Fruit fly (Drosophila melanogaster): Measurements from ENCODE around the gene CG6959.
A peak's percentile ranks its signal among the peaks of the same experiment; 100 is the strongest.

Gene CG6959

DNA sequence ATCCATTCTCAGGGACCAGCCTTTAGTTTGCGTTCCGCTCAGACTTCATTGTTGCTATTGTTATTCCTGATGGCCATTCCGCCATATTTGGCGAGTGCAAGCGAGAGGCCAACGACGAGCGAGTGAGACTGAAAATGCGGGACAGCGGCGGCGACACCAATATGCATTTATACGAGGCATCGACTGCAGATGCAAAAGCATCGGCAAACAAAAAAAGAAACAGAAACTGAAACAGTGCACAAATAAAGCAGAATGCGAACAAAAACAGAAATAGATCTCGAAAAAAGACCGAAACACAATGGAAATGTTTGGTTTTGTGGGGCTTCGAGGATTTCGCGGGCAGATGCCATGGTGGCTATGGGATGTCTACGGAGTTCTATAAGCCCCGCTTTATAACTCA, 10.2 kb downstream of the CG6959 start:
- TF ChIP-seq Eip75B (GFP tag; optimal IDR thresholded peaks at IDR 0.05): no peak
- TF ChIP-seq CG9139 (GFP tag; optimal IDR thresholded peaks at IDR 0.05): peak; percentile 73
- peak; percentile 39; the same call in 1 of the 3 replicates for TF ChIP-seq eg (GFP tag; IDR thresholded peaks at IDR 0.05)
- no peak for TF ChIP-seq CG31627 (GFP tag; optimal IDR thresholded peaks at IDR 0.05)
- peak; percentile 45 for TF ChIP-seq spab (GFP tag; optimal IDR thresholded peaks at IDR 0.05)
- TF ChIP-seq dsx (GFP tag; optimal IDR thresholded peaks at IDR 0.05; ENCODE audit: poor library complexity, severe bottlenecking): peak; percentile 90
- TF ChIP-seq dac (GFP tag; optimal IDR thresholded peaks at IDR 0.05): no peak
- peak; percentile 67 for TF ChIP-seq CG1621 (tag; optimal IDR thresholded peaks at IDR 0.05)
- TF ChIP-seq CG6163 (GFP tag; IDR thresholded peaks at IDR 0.05): peak; percentile 82
- peak; percentile 40 for TF ChIP-seq CG6854 (GFP tag; optimal IDR thresholded peaks at IDR 0.05)
- peak; percentile 60 for TF ChIP-seq CG6808 (GFP tag; optimal IDR thresholded peaks at IDR 0.05)
- TF ChIP-seq net (GFP tag; optimal IDR thresholded peaks at IDR 0.05): peak; percentile 9
- TF ChIP-seq Sox102F (GFP tag; optimal IDR thresholded peaks at IDR 0.05): peak; percentile 27
- peak; percentile 37 for TF ChIP-seq Ets96B (tag; optimal IDR thresholded peaks at IDR 0.05)
- peak; percentile 79 to 80 for TF ChIP-seq ss (GFP tag; optimal IDR thresholded peaks at IDR 0.05)
- TF ChIP-seq CG8119 (GFP tag; IDR thresholded peaks at IDR 0.05): 0 out of 3 replicates have a peak, but pooled peaks have one; percentile 34
- no peak for TF ChIP-seq CG11902 (GFP tag; optimal IDR thresholded peaks at IDR 0.05)

- TF ChIP-seq Blimp-1 (GFP tag; optimal IDR thresholded peaks at IDR 0.05): peak; percentile 58
- peak; percentile 41 for TF ChIP-seq Eip78C (GFP tag)
- TF ChIP-seq CG6163 (GFP tag; IDR thresholded peaks at IDR 0.05): 0 out of 3 replicates have a peak, but pooled peaks have one; percentile 13
- TF ChIP-seq Smox (GFP tag; optimal IDR thresholded peaks at IDR 0.05): no peak
- TF ChIP-seq Hr38 (GFP tag; optimal IDR thresholded peaks at IDR 0.05): no peak
Measured at dm6 chr3R:11856295-11856694, 13.0 kb downstream of the CG6959 start.

DNA sequence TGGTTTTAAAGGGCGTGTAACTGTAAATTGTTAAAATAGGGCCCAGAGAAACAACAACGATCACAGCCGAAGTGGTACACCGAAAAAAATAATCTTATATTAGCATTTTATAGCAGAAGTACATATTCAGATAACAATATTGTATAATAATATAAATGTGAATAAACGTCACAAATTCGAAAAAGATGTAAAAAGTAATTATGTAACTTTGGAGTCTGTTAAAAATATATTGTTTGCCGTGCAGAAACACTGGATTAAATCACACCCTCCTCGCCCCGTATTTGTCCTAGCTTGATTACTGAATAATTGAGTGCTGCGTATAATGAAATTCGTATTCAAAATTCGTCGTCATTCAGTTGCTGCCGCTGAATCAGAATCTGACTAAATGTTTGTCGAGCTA, 14.1 kb downstream of the CG6959 start:
- TF ChIP-seq CG3032 (tag; optimal IDR thresholded peaks at IDR 0.05) (peak; percentile 6), Hr4 (GFP tag; optimal IDR thresholded peaks at IDR 0.05) (peak; percentile 22), dsx (GFP tag; optimal IDR thresholded peaks at IDR 0.05; ENCODE audit: poor library complexity, severe bottlenecking) (no peak), CG11762 (GFP tag; optimal IDR thresholded peaks at IDR 0.05; ENCODE audit: insufficient read depth) (no peak), dac (GFP tag; optimal IDR thresholded peaks at IDR 0.05) (no peak), Sox14 (GFP tag; optimal IDR thresholded peaks at IDR 0.05) (no peak), spab (GFP tag; optimal IDR thresholded peaks at IDR 0.05) (no peak), cyc (GFP tag; optimal IDR thresholded peaks at IDR 0.05) (no peak), CG6808 (GFP tag; optimal IDR thresholded peaks at IDR 0.05) (no peak), CG10631 (GFP tag; optimal IDR thresholded peaks at IDR 0.05) (no peak), CG34406 (GFP tag; optimal IDR thresholded peaks at IDR 0.05) (peak; percentile 23), CG32006 (GFP tag; optimal IDR thresholded peaks at IDR 0.05) (peak; percentile 11), salr (GFP tag; optimal IDR thresholded peaks at IDR 0.05) (no peak), Eip75B (GFP tag; optimal IDR thresholded peaks at IDR 0.05) (no peak), CG9139 (GFP tag; optimal IDR thresholded peaks at IDR 0.05) (no peak), Hr39 (GFP tag; optimal IDR thresholded peaks at IDR 0.05) (no peak), pdm3 (GFP tag; optimal IDR thresholded peaks at IDR 0.05) (no peak), acj6 (GFP tag; optimal IDR thresholded peaks at IDR 0.05) (peak; percentile 26), CG6276 (GFP tag; optimal IDR thresholded peaks at IDR 0.05) (no peak), Ets21C (GFP tag; optimal IDR thresholded peaks at IDR 0.05) (no peak), CG4318 (GFP tag; optimal IDR thresholded peaks at IDR 0.05) (no peak), CG3919 (GFP tag; optimal IDR thresholded peaks at IDR 0.05) (peak; percentile 8), CG10669 (GFP tag; optimal IDR thresholded peaks at IDR 0.05) (no peak), CG11902 (GFP tag; optimal IDR thresholded peaks at IDR 0.05) (no peak), CG8119 (GFP tag; IDR thresholded peaks at IDR 0.05) (0 out of 3 replicates have a peak, but pooled peaks have one; percentile 26), Smox (GFP tag; optimal IDR thresholded peaks at IDR 0.05) (no peak), vri (GFP tag; optimal IDR thresholded peaks at IDR 0.05) (no peak), CG11294 (GFP tag; IDR thresholded peaks at IDR 0.05) (no peak), net (GFP tag; optimal IDR thresholded peaks at IDR 0.05) (no peak), esn (GFP tag; optimal IDR thresholded peaks at IDR 0.05) (peak; percentile 6), Sox102F (GFP tag; optimal IDR thresholded peaks at IDR 0.05) (no peak), CG7368 (GFP tag; optimal IDR thresholded peaks at IDR 0.05) (no peak), OdsH (GFP tag; optimal IDR thresholded peaks at IDR 0.05) (peak; percentile 26), svp (GFP tag) (peak; percentile 25), CG6792 (GFP tag; optimal IDR thresholded peaks at IDR 0.05) (no peak), Sox15 (GFP tag; optimal IDR thresholded peaks at IDR 0.05) (no peak), fd85E (GFP tag; optimal IDR thresholded peaks at IDR 0.05) (no peak)

Data from whole organism, prepupa.